Worm (Caenorhabditis elegans): ENCODE results near the gene T03F6.4.

The T03F6.4 gene

ce11 chrIII:13346785-13347184, 39.2 kb upstream of the T03F6.4 start, which contains the start of gene mtm-6:
Gene mtm-6, plus strand, starts transcription at chrIII:13347085.
- TF ChIP-seq egl-27 (tag; optimal IDR thresholded peaks at IDR 0.05) (no peak), lsy-12 (tag; optimal IDR thresholded peaks at IDR 0.05) (peak; percentile 24), eor-1 (tag; optimal IDR thresholded peaks at IDR 0.05) (no peak), nhr-76 (tag; optimal IDR thresholded peaks at IDR 0.05) (no peak), ceh-9 (tag; optimal IDR thresholded peaks at IDR 0.05) (no peak), nhr-11 (tag; optimal IDR thresholded peaks at IDR 0.05) (no peak), pqm-1 (tag; optimal IDR thresholded peaks at IDR 0.05) (no peak), mdl-1 (tag; optimal IDR thresholded peaks at IDR 0.05) (no peak), ceh-82 (tag; optimal IDR thresholded peaks at IDR 0.05) (no peak), snpc-4 (tag; optimal IDR thresholded peaks at IDR 0.05) (no peak), nhr-23 (tag; optimal IDR thresholded peaks at IDR 0.05) (no peak), ama-1 (optimal IDR thresholded peaks at IDR 0.05) (no peak), nfya-1 (tag; optimal IDR thresholded peaks at IDR 0.05; ENCODE audit: insufficient read depth) (no peak), elt-1 (tag; optimal IDR thresholded peaks at IDR 0.05) (no peak), nhr-43 (tag; optimal IDR thresholded peaks at IDR 0.05; ENCODE audit: poor library complexity, severe bottlenecking) (no peak), elt-2 (tag; optimal IDR thresholded peaks at IDR 0.05) (peak; percentile 22), sea-2 (GFP tag; optimal IDR thresholded peaks at IDR 0.05) (no peak), unc-62 (GFP tag; optimal IDR thresholded peaks at IDR 0.05) (no peak), fkh-10 (GFP tag; optimal IDR thresholded peaks at IDR 0.05) (no peak), hmg-11 (tag; optimal IDR thresholded peaks at IDR 0.05) (peak; percentile 11), ceh-16 (tag; optimal IDR thresholded peaks at IDR 0.05) (no peak)

- TF ChIP-seq lin-39 (tag; optimal IDR thresholded peaks at IDR 0.05), result peak; percentile 50
- TF ChIP-seq hmg-11 (tag; optimal IDR thresholded peaks at IDR 0.05), result no peak
- no peak for TF ChIP-seq unc-39 (tag; optimal IDR thresholded peaks at IDR 0.05)
- TF ChIP-seq nhr-11 (tag; optimal IDR thresholded peaks at IDR 0.05), result no peak
- TF ChIP-seq nfya-1 (tag; optimal IDR thresholded peaks at IDR 0.05; ENCODE audit: insufficient read depth), result peak; percentile 19
- TF ChIP-seq fkh-10 (GFP tag; optimal IDR thresholded peaks at IDR 0.05), result no peak
- TF ChIP-seq R02D3.7 (tag; optimal IDR thresholded peaks at IDR 0.05), result no peak
- no peak for TF ChIP-seq skn-1 (tag; optimal IDR thresholded peaks at IDR 0.05)
- TF ChIP-seq unc-62 (GFP tag; optimal IDR thresholded peaks at IDR 0.05), result no peak
- TF ChIP-seq ztf-11 (tag; optimal IDR thresholded peaks at IDR 0.05), result no peak
Observed at ce11 chrIII:13347782-13348327, 38.1 kb upstream of the T03F6.4 start.

ce11 chrIII:13348891-13349290, 37.1 kb upstream of the T03F6.4 start:
- TF ChIP-seq nhr-12 (tag; optimal IDR thresholded peaks at IDR 0.05) (no peak), lsy-12 (tag; optimal IDR thresholded peaks at IDR 0.05) (no peak), ceh-28 (tag; optimal IDR thresholded peaks at IDR 0.05) (no peak), ceh-9 (tag; optimal IDR thresholded peaks at IDR 0.05) (no peak), unc-62 (GFP tag; optimal IDR thresholded peaks at IDR 0.05) (no peak), tbx-2 (tag; optimal IDR thresholded peaks at IDR 0.05) (no peak)

ce11 chrIII:13350964-13351363, 35.0 kb upstream of the T03F6.4 start:
- TF ChIP-seq nhr-76 (tag; optimal IDR thresholded peaks at IDR 0.05) (no peak), elt-1 (tag; optimal IDR thresholded peaks at IDR 0.05) (no peak), R02D3.7 (tag; optimal IDR thresholded peaks at IDR 0.05) (no peak), nhr-28 (tag; optimal IDR thresholded peaks at IDR 0.05) (no peak), ceh-82 (tag; optimal IDR thresholded peaks at IDR 0.05) (no peak), unc-39 (tag; optimal IDR thresholded peaks at IDR 0.05) (no peak), eor-1 (tag; optimal IDR thresholded peaks at IDR 0.05) (no peak), pqm-1 (tag; optimal IDR thresholded peaks at IDR 0.05) (no peak), fkh-2 (tag; optimal IDR thresholded peaks at IDR 0.05) (no peak), jun-1 (tag; optimal IDR thresholded peaks at IDR 0.05) (no peak), egl-27 (tag; optimal IDR thresholded peaks at IDR 0.05) (no peak), fos-1 (tag; optimal IDR thresholded peaks at IDR 0.05) (no peak), nfya-1 (tag; optimal IDR thresholded peaks at IDR 0.05; ENCODE audit: insufficient read depth) (no peak), nhr-12 (tag; optimal IDR thresholded peaks at IDR 0.05) (no peak), ceh-9 (tag; optimal IDR thresholded peaks at IDR 0.05) (no peak), ztf-11 (tag; optimal IDR thresholded peaks at IDR 0.05) (no peak), nhr-25 (tag; optimal IDR thresholded peaks at IDR 0.05) (no peak)

ce11 chrIII:13359256-13359655, 26.7 kb upstream of the T03F6.4 start, which contains the start of gene F53A2.9:
Gene F53A2.9, minus strand, starts transcription at chrIII:13359356.
- TF ChIP-seq lin-39 (tag; optimal IDR thresholded peaks at IDR 0.05) (no peak), jun-1 (tag; optimal IDR thresholded peaks at IDR 0.05) (no peak), daf-12 (tag; optimal IDR thresholded peaks at IDR 0.05) (no peak), ZK546.5 (tag; optimal IDR thresholded peaks at IDR 0.05) (no peak), ceh-82 (tag; optimal IDR thresholded peaks at IDR 0.05) (no peak), nhr-77 (tag; optimal IDR thresholded peaks at IDR 0.05) (no peak), nfya-1 (tag; optimal IDR thresholded peaks at IDR 0.05; ENCODE audit: insufficient read depth) (no peak), ceh-28 (tag; optimal IDR thresholded peaks at IDR 0.05) (no peak), pha-4 (tag; optimal IDR thresholded peaks at IDR 0.05) (no peak), nhr-67 (tag; optimal IDR thresholded peaks at IDR 0.05) (no peak), ama-1 (optimal IDR thresholded peaks at IDR 0.05) (no peak), fos-1 (tag; optimal IDR thresholded peaks at IDR 0.05) (no peak), ztf-11 (tag; optimal IDR thresholded peaks at IDR 0.05) (no peak), lin-15B (tag; optimal IDR thresholded peaks at IDR 0.05) (no peak), egl-5 (tag; optimal IDR thresholded peaks at IDR 0.05) (no peak), elt-3 (tag; optimal IDR thresholded peaks at IDR 0.05) (no peak), mml-1 (tag; optimal IDR thresholded peaks at IDR 0.05) (no peak)
